Worm (Caenorhabditis elegans) whole organism, late embryonic: ENCODE measurements around the gene clh-1.
A peak's percentile ranks its signal among the peaks of the same experiment; 100 is the strongest.

Source experiments
- C08G9.2 ChIP-seq: sonication (generic microtip); optimal IDR thresholded peaks from 2 replicates; lab custom pipeline; 2016; ENCODE audit warnings: mild to moderate bottlenecking, missing genetic modification characterization, moderate library complexity, missing compliant biosample characterization
- F13H6.1 ChIP-seq: sonication (generic microtip); optimal IDR thresholded peaks from 2 replicates; lab custom pipeline; 2016; ENCODE audit warnings: missing genetic modification characterization, missing compliant biosample characterization
- K09A11.1 ChIP-seq: sonication (generic microtip); optimal IDR thresholded peaks from 2 replicates; lab custom pipeline; 2017; ENCODE audit warnings: antibody characterized with exemption, mild to moderate bottlenecking, missing genetic modification characterization, missing compliant biosample characterization; ENCODE audit not compliant: insufficient read depth
- T23F11.4 ChIP-seq: fragments of 200-800 bp; sonication (Bioruptor generic); optimal IDR thresholded peaks from 2 replicates; lab custom pipeline; 2018; ENCODE audit warnings: mild to moderate bottlenecking, missing genetic modification characterization, missing compliant biosample characterization
- ahr-1 ChIP-seq: sonication (generic microtip); optimal IDR thresholded peaks from 2 replicates; lab custom pipeline; 2016; ENCODE audit warnings: missing genetic modification characterization, missing compliant biosample characterization
- ceh-14 ChIP-seq: sonication (generic microtip); optimal IDR thresholded peaks from 2 replicates; lab custom pipeline; 2016; ENCODE audit warnings: missing genotype, missing genetic modification characterization, missing compliant biosample characterization
- ceh-18 ChIP-seq: sonication (generic microtip); optimal IDR thresholded peaks from 2 replicates; lab custom pipeline; 2016; ENCODE audit warnings: missing genetic modification characterization, missing compliant biosample characterization
- ceh-19 ChIP-seq: fragments of 200-800 bp; sonication (Bioruptor generic); optimal IDR thresholded peaks from 2 replicates; lab custom pipeline; 2018; ENCODE audit warnings: mild to moderate bottlenecking, missing genetic modification characterization, missing compliant biosample characterization
- ceh-2 ChIP-seq: sonication (generic microtip); optimal IDR thresholded peaks from 2 replicates; lab custom pipeline; 2016; ENCODE audit warnings: missing genotype, missing genetic modification characterization, missing compliant biosample characterization
- ceh-22 ChIP-seq: sonication (generic microtip); optimal IDR thresholded peaks from 2 replicates; lab custom pipeline; 2017; ENCODE audit warnings: missing biosample characterization, missing genetic modification characterization
- ceh-30 ChIP-seq: fragments of 150-350 bp; optimal IDR thresholded peaks from 2 replicates; lab custom pipeline; 2014; ENCODE audit warnings: missing biosample characterization, missing genetic modification characterization
- ceh-31 ChIP-seq: sonication (generic microtip); optimal IDR thresholded peaks from 2 replicates; lab custom pipeline; 2016; ENCODE audit warnings: missing genetic modification characterization, missing compliant biosample characterization
- ceh-34 ChIP-seq: sonication (generic microtip); optimal IDR thresholded peaks from 2 replicates; lab custom pipeline; 2016; ENCODE audit warnings: mild to moderate bottlenecking, missing genetic modification characterization, missing compliant biosample characterization
- ceh-45 ChIP-seq: fragments of 200-800 bp; sonication (Bioruptor generic); IDR thresholded peaks from 2 replicates; pipeline ENCODE4 v1.3.6; 2022; ENCODE audit warnings: missing genetic modification reagents, missing genetic modification characterization, missing compliant biosample characterization
- ceh-6 ChIP-seq: fragments of 200-800 bp; sonication (Bioruptor generic); optimal IDR thresholded peaks from 2 replicates; lab custom pipeline; 2018; ENCODE audit warnings: mild to moderate bottlenecking, missing genetic modification characterization, missing compliant biosample characterization
- ceh-9 ChIP-seq: sonication (generic microtip); optimal IDR thresholded peaks from 2 replicates; lab custom pipeline; 2016; ENCODE audit warnings: mild to moderate bottlenecking, missing genetic modification characterization, inconsistent platforms, missing compliant biosample characterization
- che-1 ChIP-seq: sonication (generic microtip); optimal IDR thresholded peaks from 2 replicates; lab custom pipeline; 2016; ENCODE audit warnings: mild to moderate bottlenecking, missing genetic modification characterization, missing compliant biosample characterization
- dmd-4 ChIP-seq: sonication (generic microtip); optimal IDR thresholded peaks from 2 replicates; lab custom pipeline; 2016; ENCODE audit warnings: borderline replicate concordance, missing genetic modification characterization, missing compliant biosample characterization
- dve-1 ChIP-seq: sonication (generic microtip); optimal IDR thresholded peaks from 2 replicates; lab custom pipeline; 2017; ENCODE audit warnings: antibody characterized with exemption, mild to moderate bottlenecking, missing genetic modification characterization, missing compliant biosample characterization
- elt-2 ChIP-seq: sonication (generic microtip); optimal IDR thresholded peaks from 2 replicates; lab custom pipeline; 2016; ENCODE audit warnings: missing genetic modification reagents, missing genetic modification characterization, missing compliant biosample characterization
- elt-4 ChIP-seq: sonication (generic microtip); optimal IDR thresholded peaks from 2 replicates; lab custom pipeline; 2016; ENCODE audit warnings: missing genetic modification characterization, missing compliant biosample characterization
- eyg-1 ChIP-seq: sonication (generic microtip); optimal IDR thresholded peaks from 2 replicates; lab custom pipeline; 2016; ENCODE audit warnings: missing genotype, missing genetic modification characterization, missing compliant biosample characterization
- fkh-10 ChIP-seq: fragments of 150-350 bp; optimal IDR thresholded peaks from 2 replicates; lab custom pipeline; 2014; ENCODE audit warnings: missing biosample characterization, missing genetic modification reagents, missing genetic modification characterization
- gmeb-2 ChIP-seq: sonication (generic microtip); optimal IDR thresholded peaks from 2 replicates; lab custom pipeline; 2016; ENCODE audit warnings: missing genetic modification characterization, inconsistent platforms, missing compliant biosample characterization
- hlh-30 ChIP-seq: sonication (generic microtip); optimal IDR thresholded peaks from 2 replicates; lab custom pipeline; 2017; ENCODE audit warnings: antibody characterized with exemption, missing genetic modification characterization, missing compliant biosample characterization; ENCODE audit not compliant: insufficient read depth
- lim-6 ChIP-seq: sonication (generic microtip); optimal IDR thresholded peaks from 2 replicates; lab custom pipeline; 2016; ENCODE audit warnings: missing genetic modification characterization, missing compliant biosample characterization
- lin-11 ChIP-seq: fragments of 200-800 bp; sonication (Bioruptor generic); optimal IDR thresholded peaks from 2 replicates; lab custom pipeline; 2018; ENCODE audit warnings: mild to moderate bottlenecking, missing genetic modification characterization, missing compliant biosample characterization
- mec-3 ChIP-seq: sonication (generic microtip); optimal IDR thresholded peaks from 2 replicates; lab custom pipeline; 2016; ENCODE audit warnings: borderline replicate concordance, missing genetic modification characterization, missing compliant biosample characterization
- nfya-1 ChIP-seq: sonication (generic microtip); optimal IDR thresholded peaks from 2 replicates; lab custom pipeline; 2017; ENCODE audit warnings: missing genetic modification characterization, mild to moderate bottlenecking, missing compliant biosample characterization, antibody characterized with exemption, moderate library complexity
- nhr-232 ChIP-seq: sonication (generic microtip); optimal IDR thresholded peaks from 2 replicates; lab custom pipeline; 2016; ENCODE audit warnings: missing genetic modification characterization, missing compliant biosample characterization
- npax-4 ChIP-seq: sonication (generic microtip); optimal IDR thresholded peaks from 2 replicates; lab custom pipeline; 2016; ENCODE audit warnings: missing genetic modification characterization, missing compliant biosample characterization
- pax-1 ChIP-seq: fragments of 150-350 bp; optimal IDR thresholded peaks from 2 replicates; lab custom pipeline; 2014; ENCODE audit warnings: missing biosample characterization, missing genetic modification characterization
- pha-2 ChIP-seq: sonication (generic microtip); optimal IDR thresholded peaks from 2 replicates; lab custom pipeline; 2017; ENCODE audit warnings: mild to moderate bottlenecking, missing genetic modification characterization, missing compliant biosample characterization
- pros-1 ChIP-seq: fragments of 150-350 bp; optimal IDR thresholded peaks from 2 replicates; lab custom pipeline; 2014; ENCODE audit warnings: missing biosample characterization, missing genetic modification reagents, missing genetic modification characterization
- ref-2 ChIP-seq: sonication (generic microtip); optimal IDR thresholded peaks from 2 replicates; lab custom pipeline; 2016; ENCODE audit warnings: missing genetic modification characterization, missing compliant biosample characterization
- rnt-1 ChIP-seq: sonication (generic microtip); optimal IDR thresholded peaks from 2 replicates; lab custom pipeline; 2016; ENCODE audit warnings: missing genetic modification characterization, missing compliant biosample characterization
- sox-4 ChIP-seq: sonication (generic microtip); optimal IDR thresholded peaks from 2 replicates; lab custom pipeline; 2017; ENCODE audit warnings: mild to moderate bottlenecking, missing genetic modification characterization, inconsistent platforms, missing compliant biosample characterization
- tbx-2 ChIP-seq: sonication (generic microtip); optimal IDR thresholded peaks from 2 replicates; lab custom pipeline; 2016; ENCODE audit warnings: missing genetic modification characterization, missing compliant biosample characterization
- tbx-7 ChIP-seq: sonication (generic microtip); optimal IDR thresholded peaks from 2 replicates; lab custom pipeline; 2016; ENCODE audit warnings: missing genotype, missing genetic modification characterization, missing compliant biosample characterization
- ttx-3 ChIP-seq: sonication (generic microtip); optimal IDR thresholded peaks from 2 replicates; lab custom pipeline; 2016; ENCODE audit warnings: missing genetic modification reagents, missing genetic modification characterization, missing compliant biosample characterization
- unc-55 ChIP-seq: sonication (generic microtip); optimal IDR thresholded peaks from 2 replicates; lab custom pipeline; 2017; ENCODE audit warnings: missing biosample characterization, missing genetic modification reagents, missing genetic modification characterization
- unc-86 ChIP-seq: sonication (generic microtip); optimal IDR thresholded peaks from 2 replicates; lab custom pipeline; 2016; ENCODE audit warnings: missing genetic modification characterization, missing compliant biosample characterization
- zip-5 ChIP-seq: sonication (generic microtip); optimal IDR thresholded peaks from 2 replicates; lab custom pipeline; 2016; ENCODE audit warnings: missing genetic modification characterization, missing compliant biosample characterization
- ztf-16 ChIP-seq: sonication (generic microtip); optimal IDR thresholded peaks from 2 replicates; lab custom pipeline; 2017; ENCODE audit warnings: missing genetic modification characterization, missing compliant biosample characterization

clh-1 gene

DNA sequence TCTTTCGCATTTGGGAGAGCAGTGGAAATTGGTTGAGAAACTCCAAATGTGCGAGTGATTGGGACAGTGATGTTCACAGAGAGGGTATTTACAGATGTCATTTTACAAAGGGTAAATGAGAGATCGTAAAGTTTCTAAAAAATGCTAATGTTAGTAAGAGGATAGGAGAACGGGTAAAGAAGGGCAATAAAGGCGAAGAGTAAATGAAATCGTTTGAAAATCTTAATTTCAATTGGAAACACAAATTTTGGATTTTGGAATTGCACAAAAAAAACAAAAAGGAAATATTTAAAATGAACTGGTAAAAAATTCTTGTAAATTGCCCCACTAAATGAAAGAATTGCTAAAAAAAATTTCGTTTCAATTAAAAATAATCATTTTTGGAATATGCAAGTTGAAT, 39.8 kb downstream of the clh-1 start, which contains the start of gene pap-3:
TSS of gene pap-3 (minus strand) at position 101 of the 400 bp plus-strand sequence.
- TF ChIP-seq dve-1 (tag; lab: Kevin White, UChicago) (no peak), pha-2 (tag; lab: Kevin White, UChicago) (no peak), ceh-31 (no peak), K09A11.1 (tag; lab: Kevin White, UChicago) (no peak), ttx-3 (tag; lab: Kevin White, UChicago) (no peak), unc-55 (GFP tag; lab: Kevin White, UChicago) (no peak), ceh-6 (GFP tag; lab: Kevin White, UChicago) (no peak), lim-6 (no peak), pros-1 (no peak), nhr-232 (no peak), ceh-45 (GFP tag; lab: Robert Waterston, UW) (no peak)

DNA sequence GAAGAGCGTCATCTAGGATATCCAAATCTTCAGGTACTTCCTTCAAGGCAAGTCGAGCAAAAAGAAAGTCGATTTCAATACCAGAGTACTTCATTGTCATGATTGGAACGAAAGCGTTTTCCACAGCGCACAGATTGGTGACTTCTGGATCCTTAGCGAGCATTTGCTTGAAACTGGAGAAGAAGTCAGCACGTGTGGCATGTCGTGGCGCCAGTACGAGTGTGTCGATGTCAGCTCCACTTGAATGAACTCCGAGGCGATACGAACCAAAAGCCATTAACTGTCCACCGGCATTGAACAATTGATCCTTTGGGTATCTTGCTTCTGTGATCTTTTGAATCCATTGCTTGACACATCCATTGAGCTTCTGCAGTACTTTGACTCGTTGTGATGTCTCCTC, 40.2 kb downstream of the clh-1 start:
- TF ChIP-seq ceh-22 (tag; lab: Kevin White, UChicago) = no peak
- no peak for TF ChIP-seq ceh-9 (tag; lab: Kevin White, UChicago)
- no peak for TF ChIP-seq nhr-232
- no peak for TF ChIP-seq F13H6.1
- TF ChIP-seq ahr-1 (tag; lab: Kevin White, UChicago) = no peak
- no peak for TF ChIP-seq tbx-7
- TF ChIP-seq unc-86 (tag; lab: Kevin White, UChicago) = no peak
- no peak for TF ChIP-seq pros-1
- no peak for TF ChIP-seq zip-5 (tag; lab: Kevin White, UChicago)
- TF ChIP-seq eyg-1 = no peak
- no peak for TF ChIP-seq gmeb-2 (tag; lab: Kevin White, UChicago)
- no peak for TF ChIP-seq unc-55 (GFP tag; lab: Kevin White, UChicago)
- no peak for TF ChIP-seq elt-2 (tag; lab: Kevin White, UChicago)
- no peak for TF ChIP-seq npax-4 (tag; lab: Kevin White, UChicago)
- TF ChIP-seq pha-2 (tag; lab: Kevin White, UChicago) = no peak
- no peak for TF ChIP-seq T23F11.4 (GFP tag; lab: Kevin White, UChicago)
- TF ChIP-seq che-1 = no peak
- TF ChIP-seq dve-1 (tag; lab: Kevin White, UChicago) = no peak
- TF ChIP-seq ceh-34 = no peak

DNA sequence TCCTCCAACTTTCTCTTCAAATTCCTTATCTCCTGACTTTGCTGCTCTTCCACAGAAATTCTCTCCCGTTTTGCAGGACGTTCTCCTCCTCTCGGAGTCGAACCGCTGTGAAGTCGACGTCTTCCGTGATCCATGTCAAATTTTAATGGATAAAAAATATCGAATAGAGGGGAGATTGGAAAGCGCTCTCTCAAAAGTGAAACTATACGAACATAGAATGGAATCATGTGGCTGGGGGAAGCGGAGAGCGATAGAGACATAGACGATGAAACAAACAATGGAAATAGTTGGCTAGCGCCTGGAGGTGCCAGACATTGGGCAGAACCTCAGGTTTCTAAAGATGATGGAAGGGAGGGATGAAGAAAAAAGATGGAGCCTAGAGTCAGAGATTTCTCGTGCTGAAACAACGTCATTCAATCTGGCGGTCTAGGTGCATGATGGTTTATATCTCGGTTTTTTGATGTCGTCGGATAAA, 42.3 kb downstream of the clh-1 start, which contains the start of gene F43G6.8:
TSS of gene F43G6.8 (minus strand) at position 198 of the 475 bp plus-strand sequence.
- peak; percentile 21 for TF ChIP-seq nfya-1 (tag; lab: Kevin White, UChicago)
- no peak for TF ChIP-seq ceh-2 (tag; lab: Kevin White, UChicago)
- peak; percentile 20 for TF ChIP-seq ref-2
- no peak for TF ChIP-seq dmd-4 (tag; lab: Kevin White, UChicago)
- peak; percentile 26 for TF ChIP-seq tbx-2
- TF ChIP-seq ceh-34 = no peak
- TF ChIP-seq elt-4 = no peak
- TF ChIP-seq eyg-1 = no peak
- TF ChIP-seq ceh-14 (tag; lab: Kevin White, UChicago) = no peak
- TF ChIP-seq hlh-30 = peak; percentile 84
- no peak for TF ChIP-seq ahr-1 (tag; lab: Kevin White, UChicago)
- no peak for TF ChIP-seq pax-1 (tag; lab: Kevin White, UChicago)
- no peak for TF ChIP-seq ceh-19
- no peak for TF ChIP-seq fkh-10
- TF ChIP-seq ceh-18 (tag; lab: Kevin White, UChicago) = peak; percentile 14
- no peak for TF ChIP-seq mec-3
- TF ChIP-seq rnt-1 (tag; lab: Kevin White, UChicago) = no peak
- TF ChIP-seq lin-11 (tag; lab: Kevin White, UChicago) = no peak
- no peak for TF ChIP-seq nhr-232
- TF ChIP-seq gmeb-2 (tag; lab: Kevin White, UChicago) = no peak
- TF ChIP-seq ceh-30 (tag; lab: Kevin White, UChicago) = no peak
- TF ChIP-seq sox-4 (tag; lab: Kevin White, UChicago) = no peak
- peak; percentile 28 for TF ChIP-seq ceh-31
- no peak for TF ChIP-seq C08G9.2 (tag; lab: Kevin White, UChicago)
- no peak for TF ChIP-seq ceh-6 (GFP tag; lab: Kevin White, UChicago)
- no peak for TF ChIP-seq pha-2 (tag; lab: Kevin White, UChicago)
- no peak for TF ChIP-seq che-1
- TF ChIP-seq ztf-16 = no peak
